Worm (Caenorhabditis elegans) whole organism, midembryonic: Measurements from ENCODE around the gene faah-6.

Experiments
- T22C8.4 ChIP-seq: fragments of 200-800 bp; sonication (Bioruptor generic); IDR thresholded peaks from 2 replicates; pipeline ENCODE4 v1.3.6; 2022; ENCODE audit warnings: missing genetic modification characterization, missing compliant biosample characterization
- cog-1 ChIP-seq: sonication (generic microtip); optimal IDR thresholded peaks from 2 replicates; lab custom pipeline; 2016; ENCODE audit warnings: missing genetic modification characterization, missing compliant biosample characterization
- flt-1 ChIP-seq: fragments of 200-800 bp; sonication (Bioruptor generic); IDR thresholded peaks from 2 replicates; pipeline ENCODE4 v1.3.6; 2022; ENCODE audit warnings: missing genetic modification characterization, missing compliant biosample characterization
- klf-2 ChIP-seq: fragments of 200-800 bp; sonication (Bioruptor generic); conservative IDR thresholded peaks from 2 replicates; pipeline ENCODE4 v1.3.6; 2022; ENCODE audit warnings: missing genetic modification reagents, missing genetic modification characterization, missing compliant biosample characterization
- med-1 ChIP-seq: sonication (generic microtip); optimal IDR thresholded peaks from 2 replicates; lab custom pipeline; 2017; ENCODE audit warnings: missing genetic modification characterization, mild to moderate bottlenecking, missing compliant biosample characterization, antibody characterized with exemption, missing genetic modification reagents; ENCODE audit not compliant: insufficient read depth
- ref-1 ChIP-seq: fragments of 200-800 bp; sonication (Bioruptor generic); conservative IDR thresholded peaks from 2 replicates; pipeline ENCODE4 v1.3.6; 2022; ENCODE audit warnings: missing genetic modification reagents, missing genetic modification characterization, missing compliant biosample characterization
- tab-1 ChIP-seq: fragments of 200-800 bp; sonication (Bioruptor generic); IDR thresholded peaks from 2 replicates; pipeline ENCODE4 v1.3.6; 2022; ENCODE audit warnings: missing genetic modification characterization, missing compliant biosample characterization
- ztf-23 ChIP-seq: fragments of 200-800 bp; sonication (Bioruptor generic); IDR thresholded peaks from 2 replicates; pipeline ENCODE4 v1.3.6; 2022; ENCODE audit warnings: missing genetic modification reagents, missing genetic modification characterization, missing compliant biosample characterization
- ztf-29 ChIP-seq: fragments of 200-800 bp; sonication (Bioruptor generic); IDR thresholded peaks from 2 replicates; pipeline ENCODE4 v1.3.6; 2022; ENCODE audit warnings: missing genetic modification reagents, missing genetic modification characterization, missing compliant biosample characterization

faah-6 gene

ce11 chrIII:11659804-11660203 is 9.6 kb downstream of the faah-6 start:
- no peak for TF ChIP-seq ztf-23
- TF ChIP-seq med-1 (GFP tag; lab: Kevin White, UChicago) = no peak
- TF ChIP-seq klf-2 (GFP tag; lab: Robert Waterston, UW) = no peak
- TF ChIP-seq tab-1 = no peak
- no peak for TF ChIP-seq T22C8.4
- no peak for TF ChIP-seq cog-1 (tag; lab: Kevin White, UChicago)

- TF ChIP-seq ztf-29 (GFP tag; lab: Robert Waterston, UW) (no peak), flt-1 (GFP tag; lab: Robert Waterston, UW) (no peak), med-1 (GFP tag; lab: Kevin White, UChicago) (no peak), T22C8.4 (no peak), klf-2 (GFP tag; lab: Robert Waterston, UW) (no peak), ref-1 (GFP tag; lab: Robert Waterston, UW) (no peak), tab-1 (no peak), cog-1 (tag; lab: Kevin White, UChicago) (no peak), ztf-23 (no peak)
Measured at ce11 chrIII:11660736-11661135, 10.5 kb downstream of the faah-6 start.

DNA sequence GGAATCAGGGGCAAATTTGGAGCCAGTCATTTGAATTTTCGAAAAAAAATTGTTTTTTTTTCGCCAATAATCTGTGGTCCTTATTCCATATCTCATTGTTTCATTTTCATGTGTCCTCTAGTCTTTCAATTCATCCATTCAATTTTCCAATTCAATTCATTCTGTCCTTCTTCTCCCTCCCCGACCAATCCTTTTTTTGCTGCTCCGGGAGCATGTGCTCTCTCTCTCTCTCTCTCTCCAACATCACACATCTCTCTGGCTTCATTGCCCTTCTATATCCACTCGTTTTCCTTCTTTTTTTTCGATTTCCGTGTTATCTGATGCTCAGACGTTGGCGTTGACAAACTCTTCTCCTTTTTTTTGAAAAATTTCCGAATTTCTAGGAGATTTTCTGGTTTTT is 13.1 kb downstream of the faah-6 start:
- TF ChIP-seq T22C8.4 (no peak), ztf-29 (GFP tag; lab: Robert Waterston, UW) (no peak), tab-1 (no peak), cog-1 (tag; lab: Kevin White, UChicago) (no peak), ref-1 (GFP tag; lab: Robert Waterston, UW) (no peak), med-1 (GFP tag; lab: Kevin White, UChicago) (no peak), ztf-23 (no peak), flt-1 (GFP tag; lab: Robert Waterston, UW) (no peak), klf-2 (GFP tag; lab: Robert Waterston, UW) (no peak)

- TF ChIP-seq flt-1 (GFP tag; lab: Robert Waterston, UW) = no peak
- no peak for TF ChIP-seq tab-1
- TF ChIP-seq med-1 (GFP tag; lab: Kevin White, UChicago) = no peak
- TF ChIP-seq klf-2 (GFP tag; lab: Robert Waterston, UW) = no peak
- no peak for TF ChIP-seq ref-1 (GFP tag; lab: Robert Waterston, UW)
- no peak for TF ChIP-seq cog-1 (tag; lab: Kevin White, UChicago)
- TF ChIP-seq ztf-23 = no peak
- no peak for TF ChIP-seq ztf-29 (GFP tag; lab: Robert Waterston, UW)
- no peak for TF ChIP-seq T22C8.4
Measured at ce11 chrIII:11666819-11667218, 16.6 kb downstream of the faah-6 start.

- TF ChIP-seq ztf-23 (no peak), flt-1 (GFP tag; lab: Robert Waterston, UW) (no peak), tab-1 (no peak), ref-1 (GFP tag; lab: Robert Waterston, UW) (no peak), T22C8.4 (no peak), ztf-29 (GFP tag; lab: Robert Waterston, UW) (no peak), klf-2 (GFP tag; lab: Robert Waterston, UW) (no peak), med-1 (GFP tag; lab: Kevin White, UChicago) (no peak), cog-1 (tag; lab: Kevin White, UChicago) (no peak)
Measured at ce11 chrIII:11669008-11669407, 18.8 kb downstream of the faah-6 start.

ce11 chrIII:11680514-11680913 is 30.3 kb downstream of the faah-6 start:
- no peak for TF ChIP-seq ztf-23
- no peak for TF ChIP-seq med-1 (GFP tag; lab: Kevin White, UChicago)
- no peak for TF ChIP-seq cog-1 (tag; lab: Kevin White, UChicago)
- TF ChIP-seq T22C8.4 = no peak
- no peak for TF ChIP-seq tab-1
- no peak for TF ChIP-seq klf-2 (GFP tag; lab: Robert Waterston, UW)
- TF ChIP-seq flt-1 (GFP tag; lab: Robert Waterston, UW) = no peak
- TF ChIP-seq ref-1 (GFP tag; lab: Robert Waterston, UW) = no peak
- TF ChIP-seq ztf-29 (GFP tag; lab: Robert Waterston, UW) = no peak

ce11 chrIII:11681461-11682014 is 31.3 kb downstream of the faah-6 start:
- TF ChIP-seq T22C8.4 (no peak), cog-1 (tag; lab: Kevin White, UChicago) (no peak), ref-1 (GFP tag; lab: Robert Waterston, UW) (no peak), klf-2 (GFP tag; lab: Robert Waterston, UW) (no peak), tab-1 (no peak), flt-1 (GFP tag; lab: Robert Waterston, UW) (no peak), ztf-23 (no peak), med-1 (GFP tag; lab: Kevin White, UChicago) (no peak), ztf-29 (GFP tag; lab: Robert Waterston, UW) (no peak)

ce11 chrIII:11683038-11683437 is 32.8 kb downstream of the faah-6 start:
- TF ChIP-seq tab-1 = no peak
- TF ChIP-seq klf-2 (GFP tag; lab: Robert Waterston, UW) = no peak
- no peak for TF ChIP-seq ztf-29 (GFP tag; lab: Robert Waterston, UW)
- no peak for TF ChIP-seq T22C8.4
- TF ChIP-seq flt-1 (GFP tag; lab: Robert Waterston, UW) = no peak
- TF ChIP-seq cog-1 (tag; lab: Kevin White, UChicago) = no peak
- no peak for TF ChIP-seq med-1 (GFP tag; lab: Kevin White, UChicago)
- no peak for TF ChIP-seq ztf-23
- TF ChIP-seq ref-1 (GFP tag; lab: Robert Waterston, UW) = no peak

DNA sequence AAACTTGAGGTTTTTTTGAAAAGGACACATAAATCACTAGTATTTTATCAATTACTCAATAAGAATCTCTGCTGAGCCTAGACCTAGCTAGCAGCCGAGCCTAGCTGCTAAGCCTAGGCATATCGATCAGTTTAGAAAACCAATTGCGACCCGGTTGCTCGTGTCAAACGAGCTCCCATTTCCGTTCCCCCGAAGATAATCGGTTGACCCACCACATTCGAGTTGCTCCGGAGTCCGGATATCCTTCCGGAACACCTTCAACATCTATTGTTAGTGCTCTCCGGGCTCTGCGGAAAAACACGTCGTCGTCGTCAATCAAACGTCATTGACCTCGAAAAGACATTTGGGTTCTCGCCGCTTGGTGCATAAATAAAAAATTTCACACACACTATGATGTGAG is 33.5 kb downstream of the faah-6 start:
- TF ChIP-seq flt-1 (GFP tag; lab: Robert Waterston, UW) (no peak), tab-1 (no peak), ztf-23 (no peak), med-1 (GFP tag; lab: Kevin White, UChicago) (no peak), ztf-29 (GFP tag; lab: Robert Waterston, UW) (no peak), ref-1 (GFP tag; lab: Robert Waterston, UW) (no peak), klf-2 (GFP tag; lab: Robert Waterston, UW) (no peak)
